Worm (Caenorhabditis elegans) whole organism, midembryonic: ENCODE data around the gene eif-3.G.

Experiments used
- T22C8.4 ChIP-seq: fragments of 200-800 bp; sonication (Bioruptor generic); IDR thresholded peaks from 2 replicates; pipeline ENCODE4 v1.3.6; 2022; ENCODE audit warnings: missing genetic modification characterization, missing compliant biosample characterization
- cog-1 ChIP-seq: sonication (generic microtip); optimal IDR thresholded peaks from 2 replicates; lab custom pipeline; 2016; ENCODE audit warnings: missing genetic modification characterization, missing compliant biosample characterization
- flt-1 ChIP-seq: fragments of 200-800 bp; sonication (Bioruptor generic); IDR thresholded peaks from 2 replicates; pipeline ENCODE4 v1.3.6; 2022; ENCODE audit warnings: missing genetic modification characterization, missing compliant biosample characterization
- klf-2 ChIP-seq: fragments of 200-800 bp; sonication (Bioruptor generic); conservative IDR thresholded peaks from 2 replicates; pipeline ENCODE4 v1.3.6; 2022; ENCODE audit warnings: missing genetic modification reagents, missing genetic modification characterization, missing compliant biosample characterization
- med-1 ChIP-seq: sonication (generic microtip); optimal IDR thresholded peaks from 2 replicates; lab custom pipeline; 2017; ENCODE audit warnings: missing genetic modification characterization, mild to moderate bottlenecking, missing compliant biosample characterization, antibody characterized with exemption, missing genetic modification reagents; ENCODE audit not compliant: insufficient read depth
- ref-1 ChIP-seq: fragments of 200-800 bp; sonication (Bioruptor generic); conservative IDR thresholded peaks from 2 replicates; pipeline ENCODE4 v1.3.6; 2022; ENCODE audit warnings: missing genetic modification reagents, missing genetic modification characterization, missing compliant biosample characterization
- tab-1 ChIP-seq: fragments of 200-800 bp; sonication (Bioruptor generic); IDR thresholded peaks from 2 replicates; pipeline ENCODE4 v1.3.6; 2022; ENCODE audit warnings: missing genetic modification characterization, missing compliant biosample characterization
- ztf-23 ChIP-seq: fragments of 200-800 bp; sonication (Bioruptor generic); IDR thresholded peaks from 2 replicates; pipeline ENCODE4 v1.3.6; 2022; ENCODE audit warnings: missing genetic modification reagents, missing genetic modification characterization, missing compliant biosample characterization
- ztf-29 ChIP-seq: fragments of 200-800 bp; sonication (Bioruptor generic); IDR thresholded peaks from 2 replicates; pipeline ENCODE4 v1.3.6; 2022; ENCODE audit warnings: missing genetic modification reagents, missing genetic modification characterization, missing compliant biosample characterization

eif-3.G gene

DNA sequence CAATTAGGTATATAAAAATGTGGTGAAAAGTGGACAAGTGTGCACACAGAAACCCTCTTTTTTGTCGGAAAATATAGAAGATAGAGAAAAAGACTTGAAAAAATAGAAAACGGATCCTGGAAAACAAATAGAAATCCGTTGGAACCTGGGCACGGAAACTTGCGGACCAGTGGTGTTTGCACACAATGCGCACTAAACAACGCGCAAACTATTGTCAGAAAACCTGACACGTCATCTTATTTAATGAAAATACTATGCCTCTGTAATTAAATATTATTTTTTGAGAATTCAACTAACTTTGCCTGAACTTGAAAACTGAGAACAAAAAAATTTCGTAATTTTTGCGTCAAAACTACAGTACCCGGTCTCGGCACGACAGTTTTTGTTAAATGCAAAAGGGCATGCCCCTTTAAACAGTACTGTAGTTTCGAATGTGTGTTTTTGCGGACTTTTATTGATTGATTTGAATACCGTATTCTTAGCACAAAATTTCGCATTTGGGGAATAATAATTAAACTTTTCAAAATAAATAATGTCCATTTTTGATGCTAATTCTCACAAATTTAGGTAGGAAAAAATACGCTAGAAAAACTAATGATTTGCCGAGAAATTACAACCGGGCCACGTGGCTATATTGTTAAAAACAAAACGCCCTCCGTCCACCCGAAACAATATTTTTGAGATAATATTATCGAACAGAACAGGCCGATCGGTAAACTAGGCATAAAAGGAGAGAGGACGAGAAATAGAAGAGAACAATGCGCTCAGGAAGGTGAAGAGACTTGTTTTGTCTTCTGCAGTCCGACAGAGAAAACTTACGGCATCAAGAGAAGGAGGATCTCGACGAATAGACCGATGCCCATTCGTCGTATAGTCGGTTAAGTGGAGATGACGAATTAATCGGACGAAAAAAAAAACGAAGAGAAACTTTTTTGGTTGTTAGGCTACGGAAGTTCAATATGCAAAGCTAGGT lies 13.3 kb upstream of the eif-3.G start:
- TF ChIP-seq ztf-29 (GFP tag; lab: Robert Waterston, UW), result no peak
- no peak for TF ChIP-seq ztf-23 (GFP tag; lab: Robert Waterston, UW)
- TF ChIP-seq cog-1 (tag; lab: Kevin White, UChicago), result no peak
- no peak for TF ChIP-seq med-1 (GFP tag; lab: Kevin White, UChicago)
- TF ChIP-seq flt-1 (GFP tag; lab: Robert Waterston, UW), result no peak
- no peak for TF ChIP-seq klf-2 (GFP tag; lab: Robert Waterston, UW)
- no peak for TF ChIP-seq ref-1 (GFP tag; lab: Robert Waterston, UW)
- no peak for TF ChIP-seq T22C8.4 (GFP tag; lab: Robert Waterston, UW)
- TF ChIP-seq tab-1 (GFP tag; lab: Robert Waterston, UW), result no peak

DNA sequence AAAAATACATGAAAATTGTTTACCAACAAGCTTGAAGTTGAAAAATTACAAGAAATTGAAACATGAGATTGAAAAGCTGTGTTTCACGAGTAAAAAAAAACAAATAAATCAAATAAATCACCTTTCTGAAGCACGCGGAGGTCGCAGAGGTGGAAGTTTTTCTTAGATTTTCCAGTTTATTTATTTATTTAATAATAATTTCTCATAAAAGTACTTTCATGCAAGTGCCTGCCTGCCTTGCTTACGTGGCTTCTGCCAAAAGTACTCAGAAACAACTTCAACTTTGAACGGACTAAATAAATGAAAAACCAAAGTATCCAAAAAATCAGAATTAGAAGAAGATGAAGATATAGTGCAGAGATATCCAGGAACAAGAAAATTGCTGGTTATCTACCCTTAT lies 10.6 kb upstream of the eif-3.G start, which contains the start of gene acp-2:
Gene acp-2, minus strand, starts transcription at position 101 of the 400 bp plus-strand sequence.
- TF ChIP-seq med-1 (GFP tag; lab: Kevin White, UChicago), result no peak
- TF ChIP-seq flt-1 (GFP tag; lab: Robert Waterston, UW), result no peak
- no peak for TF ChIP-seq ztf-23 (GFP tag; lab: Robert Waterston, UW)
- TF ChIP-seq ref-1 (GFP tag; lab: Robert Waterston, UW), result no peak
- no peak for TF ChIP-seq tab-1 (GFP tag; lab: Robert Waterston, UW)
- TF ChIP-seq ztf-29 (GFP tag; lab: Robert Waterston, UW), result no peak
- no peak for TF ChIP-seq T22C8.4 (GFP tag; lab: Robert Waterston, UW)
- TF ChIP-seq cog-1 (tag; lab: Kevin White, UChicago), result no peak
- TF ChIP-seq klf-2 (GFP tag; lab: Robert Waterston, UW), result no peak

DNA sequence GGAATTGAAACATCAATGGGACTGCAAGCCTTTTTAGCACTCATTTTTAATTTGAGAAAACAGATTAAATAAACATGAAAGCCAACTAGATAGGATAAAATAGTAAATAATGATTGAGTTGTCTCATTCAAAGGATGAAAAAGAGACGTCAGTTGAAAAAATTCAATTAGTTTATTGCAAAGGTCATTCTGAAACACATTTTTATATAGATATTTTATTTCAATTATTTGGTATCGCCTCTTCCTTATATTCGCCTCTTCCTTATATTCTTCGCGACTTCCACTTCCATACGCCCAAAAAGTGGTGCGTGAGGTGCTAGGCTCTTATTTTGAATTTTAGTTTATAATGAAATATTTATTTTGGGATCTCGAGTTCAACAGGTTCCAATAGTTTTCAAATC lies 7.6 kb upstream of the eif-3.G start, which contains the start of gene acp-4:
Gene acp-4, minus strand, starts transcription at position 101 of the 400 bp plus-strand sequence.
- no peak for TF ChIP-seq ztf-23 (GFP tag; lab: Robert Waterston, UW)
- no peak for TF ChIP-seq T22C8.4 (GFP tag; lab: Robert Waterston, UW)
- TF ChIP-seq klf-2 (GFP tag; lab: Robert Waterston, UW), result no peak
- TF ChIP-seq tab-1 (GFP tag; lab: Robert Waterston, UW), result no peak
- no peak for TF ChIP-seq med-1 (GFP tag; lab: Kevin White, UChicago)
- no peak for TF ChIP-seq ztf-29 (GFP tag; lab: Robert Waterston, UW)
- TF ChIP-seq cog-1 (tag; lab: Kevin White, UChicago), result no peak
- no peak for TF ChIP-seq ref-1 (GFP tag; lab: Robert Waterston, UW)
- TF ChIP-seq flt-1 (GFP tag; lab: Robert Waterston, UW), result no peak

DNA sequence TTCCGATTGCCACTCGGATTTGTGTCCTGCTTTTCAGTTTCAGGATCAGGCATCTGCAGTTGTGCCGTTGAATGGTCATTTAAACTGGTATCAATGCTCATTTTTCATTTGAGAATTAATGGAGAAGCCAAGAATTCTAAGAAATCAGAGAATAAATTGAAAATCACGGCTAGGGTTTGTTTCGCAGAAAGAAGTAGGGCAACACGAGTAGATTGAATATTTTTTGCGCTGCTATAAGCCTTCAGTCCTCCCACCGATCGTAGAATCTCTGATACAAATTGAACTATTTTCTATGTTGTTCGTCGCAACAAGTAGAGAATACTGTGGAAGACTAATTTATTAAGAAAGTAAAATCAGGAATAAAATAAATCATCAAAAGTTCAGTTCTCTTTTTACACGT lies 5.5 kb upstream of the eif-3.G start, which contains the start of gene acp-3:
Gene acp-3, minus strand, starts transcription at position 101 of the 400 bp plus-strand sequence.
- no peak for TF ChIP-seq ref-1 (GFP tag; lab: Robert Waterston, UW)
- TF ChIP-seq med-1 (GFP tag; lab: Kevin White, UChicago), result no peak
- no peak for TF ChIP-seq ztf-29 (GFP tag; lab: Robert Waterston, UW)
- TF ChIP-seq klf-2 (GFP tag; lab: Robert Waterston, UW), result no peak
- no peak for TF ChIP-seq tab-1 (GFP tag; lab: Robert Waterston, UW)
- no peak for TF ChIP-seq flt-1 (GFP tag; lab: Robert Waterston, UW)
- TF ChIP-seq T22C8.4 (GFP tag; lab: Robert Waterston, UW), result no peak
- TF ChIP-seq cog-1 (tag; lab: Kevin White, UChicago), result no peak
- no peak for TF ChIP-seq ztf-23 (GFP tag; lab: Robert Waterston, UW)

ce11 chrII:8438791-8439287 lies 3.7 kb upstream of the eif-3.G start, which contains the start of gene lips-10:
Gene lips-10, plus strand, starts transcription at chrII:8439168.
- no peak for TF ChIP-seq flt-1 (GFP tag; lab: Robert Waterston, UW)
- TF ChIP-seq ztf-23 (GFP tag; lab: Robert Waterston, UW), result no peak
- TF ChIP-seq T22C8.4 (GFP tag; lab: Robert Waterston, UW), result no peak
- no peak for TF ChIP-seq ref-1 (GFP tag; lab: Robert Waterston, UW)
- no peak for TF ChIP-seq klf-2 (GFP tag; lab: Robert Waterston, UW)
- no peak for TF ChIP-seq med-1 (GFP tag; lab: Kevin White, UChicago)
- no peak for TF ChIP-seq ztf-29 (GFP tag; lab: Robert Waterston, UW)
- TF ChIP-seq cog-1 (tag; lab: Kevin White, UChicago), result no peak
- no peak for TF ChIP-seq tab-1 (GFP tag; lab: Robert Waterston, UW)

- TF ChIP-seq T22C8.4 (GFP tag; lab: Robert Waterston, UW) (no peak), klf-2 (GFP tag; lab: Robert Waterston, UW) (no peak), tab-1 (GFP tag; lab: Robert Waterston, UW) (no peak), ref-1 (GFP tag; lab: Robert Waterston, UW) (no peak), ztf-29 (GFP tag; lab: Robert Waterston, UW) (no peak), cog-1 (tag; lab: Kevin White, UChicago) (no peak), med-1 (GFP tag; lab: Kevin White, UChicago) (no peak), ztf-23 (GFP tag; lab: Robert Waterston, UW) (no peak), flt-1 (GFP tag; lab: Robert Waterston, UW) (no peak)
Measured at ce11 chrII:8440097-8440496, 2.5 kb upstream of the eif-3.G start.

ce11 chrII:8440792-8441191 lies 1.8 kb upstream of the eif-3.G start:
- TF ChIP-seq tab-1 (GFP tag; lab: Robert Waterston, UW) (no peak), med-1 (GFP tag; lab: Kevin White, UChicago) (no peak), cog-1 (tag; lab: Kevin White, UChicago) (no peak), klf-2 (GFP tag; lab: Robert Waterston, UW) (no peak), T22C8.4 (GFP tag; lab: Robert Waterston, UW) (no peak), ztf-29 (GFP tag; lab: Robert Waterston, UW) (no peak), ref-1 (GFP tag; lab: Robert Waterston, UW) (no peak), flt-1 (GFP tag; lab: Robert Waterston, UW) (no peak), ztf-23 (GFP tag; lab: Robert Waterston, UW) (no peak)
